Fruit fly (Drosophila melanogaster): ENCODE results near the gene U2af38.

The U2af38 gene

dm6 chr2L:246656-247340 lies 47.7 kb downstream of the U2af38 start (continued):
- TF ChIP-seq Nf-YC (tag; optimal IDR thresholded peaks at IDR 0.05) (peak; percentile 15), sc (optimal IDR thresholded peaks at IDR 0.05) (no peak), sc (GFP tag; optimal IDR thresholded peaks at IDR 0.05) (no peak), Drgx (GFP tag; IDR thresholded peaks at IDR 0.05) (peak; percentile 75), CG2712 (tag; optimal IDR thresholded peaks at IDR 0.05) (peak; percentile 33), ftz-f1 (GFP tag; optimal IDR thresholded peaks at IDR 0.05) (peak; percentile 67), onecut (GFP tag; IDR thresholded peaks at IDR 0.05) (peak; percentile 23), Bdp1 (GFP tag; optimal IDR thresholded peaks at IDR 0.05) (no peak), sna (GFP tag; IDR thresholded peaks at IDR 0.05; ENCODE audit: partially characterized antibody) (peak; percentile 57; the same call in 1 of the 2 replicates), CG2199 (GFP tag; IDR thresholded peaks at IDR 0.05) (0 out of 3 replicates have a peak, but pooled peaks have one; percentile 37), scrt (GFP tag; optimal IDR thresholded peaks at IDR 0.05) (peak; percentile 92), Dfd (GFP tag; optimal IDR thresholded peaks at IDR 0.05) (no peak), GATAe (GFP tag; conservative IDR thresholded peaks at IDR 0.05) (no peak), ttk (GFP tag; IDR thresholded peaks at IDR 0.05) (no peak), corto (GFP tag; optimal IDR thresholded peaks at IDR 0.05) (no peak), CG15601 (tag; optimal IDR thresholded peaks at IDR 0.05) (no peak), unc-4 (GFP tag; IDR thresholded peaks at IDR 0.05; ENCODE audit: partially characterized antibody) (peak; percentile 58), Trl (optimal IDR thresholded peaks at IDR 0.05) (peak; percentile 96 to 98), Trl (GFP tag; optimal IDR thresholded peaks at IDR 0.05) (peak; percentile 68), HLH3B (GFP tag; IDR thresholded peaks at IDR 0.05) (no peak), CG34224 (GFP tag; IDR thresholded peaks at IDR 0.05; ENCODE audit: partially characterized antibody) (peak; percentile 49; the same call in 2 of the 3 replicates), caup (GFP tag; optimal IDR thresholded peaks at IDR 0.05; ENCODE audit: severe bottlenecking) (no peak), Stat92E (GFP tag; optimal IDR thresholded peaks at IDR 0.05) (peak in 1 of 3 experiments; percentile 46), Max (GFP tag; optimal IDR thresholded peaks at IDR 0.05) (peak; percentile 49), rib (GFP tag; IDR thresholded peaks at IDR 0.05) (peak; percentile 89; the same call in 1 of the 2 replicates), wek (GFP tag; optimal IDR thresholded peaks at IDR 0.05) (no peak), sug (tag; optimal IDR thresholded peaks at IDR 0.05) (peak; percentile 80), dpn (GFP tag; optimal IDR thresholded peaks at IDR 0.05) (no peak), Opbp (GFP tag; IDR thresholded peaks at IDR 0.05; ENCODE audit: partially characterized antibody) (no peak), CG17568 (GFP tag; optimal IDR thresholded peaks at IDR 0.05) (peak; percentile 18), zen2 (GFP tag; IDR thresholded peaks at IDR 0.05; ENCODE audit: partially characterized antibody) (peak; percentile 47; the same call in 1 of the 3 replicates), gro (GFP tag; optimal IDR thresholded peaks at IDR 0.05) (peak; percentile 56), CG12744 (GFP tag; optimal IDR thresholded peaks at IDR 0.05) (no peak), Side (GFP tag; optimal IDR thresholded peaks at IDR 0.05) (no peak), CG13123 (GFP tag; optimal IDR thresholded peaks at IDR 0.05) (no peak), cg (GFP tag; optimal IDR thresholded peaks at IDR 0.05) (peak; percentile 24), Adf1 (GFP tag; IDR thresholded peaks at IDR 0.05) (peak; percentile 97), Dad (GFP tag; optimal IDR thresholded peaks at IDR 0.05) (no peak), Xrp1 (GFP tag; IDR thresholded peaks at IDR 0.05) (0 out of 2 replicates have a peak, but pooled peaks have one; percentile 20), nerfin-1 (tag; optimal IDR thresholded peaks at IDR 0.05) (peak; percentile 46), CHES-1-like (GFP tag; optimal IDR thresholded peaks at IDR 0.05) (peak; percentile 54), eve (GFP tag; optimal IDR thresholded peaks at IDR 0.05) (no peak), CG11456 (GFP tag; IDR thresholded peaks at IDR 0.05) (no peak), CG7556 (GFP tag; optimal IDR thresholded peaks at IDR 0.05) (no peak), psq (GFP tag; optimal IDR thresholded peaks at IDR 0.05) (peak; percentile 99), CG12769 (tag; optimal IDR thresholded peaks at IDR 0.05) (peak; percentile 52), nom (GFP tag; optimal IDR thresholded peaks at IDR 0.05) (peak; percentile 94), Nf-YA (GFP tag; IDR thresholded peaks at IDR 0.05) (0 out of 2 replicates have a peak, but pooled peaks have one; percentile 2), HHEX (GFP tag; optimal IDR thresholded peaks at IDR 0.05) (no peak)
